Worm (Caenorhabditis elegans) whole organism, young adult: Measurements from ENCODE around the gene srw-34.
A peak's percentile ranks its signal among the peaks of the same experiment; 100 is the strongest.

Experiments used
- B0336.3 ChIP-seq: fragments of 200-800 bp; sonication (Bioruptor generic); IDR thresholded peaks from 2 replicates; pipeline ENCODE4 v1.3.6; 2022; ENCODE audit warnings: missing genetic modification characterization, missing compliant biosample characterization
- F52B5.7 ChIP-seq: sonication (generic microtip); optimal IDR thresholded peaks from 2 replicates; lab custom pipeline; 2016; ENCODE audit warnings: mild to moderate bottlenecking, missing genetic modification characterization, missing compliant biosample characterization
- F55B11.4 ChIP-seq: sonication (generic microtip); optimal IDR thresholded peaks from 2 replicates; lab custom pipeline; 2016; ENCODE audit warnings: missing compliant biosample characterization, missing genetic modification characterization, borderline replicate concordance; ENCODE audit not compliant: insufficient read depth
- K11D2.4 ChIP-seq: fragments of 200-800 bp; sonication (Bioruptor generic); IDR thresholded peaks from 2 replicates; pipeline ENCODE4 v1.3.6; 2022; ENCODE audit warnings: missing genetic modification reagents, missing genetic modification characterization, missing compliant biosample characterization
- K12H6.12 ChIP-seq: fragments of 200-800 bp; sonication (Bioruptor generic); optimal IDR thresholded peaks from 2 replicates; lab custom pipeline; 2018; ENCODE audit warnings: mild to moderate bottlenecking, missing genetic modification characterization, missing compliant biosample characterization
- Y53F4B.3 ChIP-seq: fragments of 200-800 bp; sonication (Bioruptor generic); IDR thresholded peaks from 2 replicates; pipeline ENCODE4 v1.3.6; 2022; ENCODE audit warnings: missing genetic modification reagents, missing genetic modification characterization, missing compliant biosample characterization
- Y53G8AR.9 ChIP-seq: fragments of 200-800 bp; sonication (Bioruptor generic); conservative IDR thresholded peaks from 2 replicates; pipeline ENCODE4 v1.3.6; 2022; ENCODE audit warnings: missing genetic modification reagents, missing genetic modification characterization, missing compliant biosample characterization
- ZK185.1 ChIP-seq: sonication (generic microtip); optimal IDR thresholded peaks from 2 replicates; lab custom pipeline; 2016; ENCODE audit warnings: mild to moderate bottlenecking, missing genetic modification characterization, missing compliant biosample characterization; ENCODE audit not compliant: poor library complexity, severe bottlenecking
- akir-1 ChIP-seq: fragments of 200-800 bp; sonication (Bioruptor generic); optimal IDR thresholded peaks from 2 replicates; lab custom pipeline; 2018; ENCODE audit warnings: mild to moderate bottlenecking, missing genetic modification characterization, moderate library complexity, missing compliant biosample characterization
- athp-1 ChIP-seq: sonication (generic microtip); optimal IDR thresholded peaks from 2 replicates; lab custom pipeline; 2017; ENCODE audit warnings: mild to moderate bottlenecking, missing genetic modification characterization, missing compliant biosample characterization
- attf-3 ChIP-seq: fragments of 200-800 bp; sonication (Bioruptor generic); conservative IDR thresholded peaks from 2 replicates; pipeline ENCODE4 v1.3.6; 2022; ENCODE audit warnings: missing genetic modification reagents, missing genetic modification characterization, missing compliant biosample characterization
- attf-5 ChIP-seq: fragments of 200-800 bp; sonication (Bioruptor generic); optimal IDR thresholded peaks from 2 replicates; lab custom pipeline; 2018; ENCODE audit warnings: mild to moderate bottlenecking, missing genetic modification characterization, missing compliant biosample characterization
- attf-6 ChIP-seq: fragments of 200-800 bp; sonication (Bioruptor generic); IDR thresholded peaks from 2 replicates; pipeline ENCODE4 v1.3.6; 2022; ENCODE audit warnings: missing genetic modification reagents, missing genetic modification characterization, missing compliant biosample characterization
- cebp-2 ChIP-seq: fragments of 200-800 bp; sonication (Bioruptor generic); IDR thresholded peaks from 2 replicates; pipeline ENCODE4 v1.3.6; 2022; ENCODE audit warnings: missing genetic modification characterization, missing compliant biosample characterization
- ceh-27 ChIP-seq: fragments of 200-800 bp; sonication (Bioruptor generic); optimal IDR thresholded peaks from 2 replicates; lab custom pipeline; 2018; ENCODE audit warnings: mild to moderate bottlenecking, missing genetic modification characterization, moderate library complexity, missing compliant biosample characterization
- ceh-79 ChIP-seq: sonication (generic microtip); optimal IDR thresholded peaks from 2 replicates; lab custom pipeline; 2017; ENCODE audit warnings: mild to moderate bottlenecking, missing genetic modification characterization, missing compliant biosample characterization
- ceh-91 ChIP-seq: fragments of 200-800 bp; sonication (Bioruptor generic); IDR thresholded peaks from 2 replicates; pipeline ENCODE4 v1.3.6; 2022; ENCODE audit warnings: missing genetic modification reagents, missing genetic modification characterization, missing compliant biosample characterization
- chd-7 ChIP-seq: sonication (generic microtip); optimal IDR thresholded peaks from 2 replicates; lab custom pipeline; 2016; ENCODE audit warnings: mild to moderate bottlenecking, missing genetic modification characterization, moderate library complexity, missing compliant biosample characterization
- dpff-1 ChIP-seq: sonication (generic microtip); optimal IDR thresholded peaks from 2 replicates; lab custom pipeline; 2017; ENCODE audit warnings: mild to moderate bottlenecking, missing genetic modification characterization, missing compliant biosample characterization
- ekl-4 ChIP-seq: fragments of 200-800 bp; sonication (Bioruptor generic); IDR thresholded peaks from 2 replicates; pipeline ENCODE4 v1.3.6; 2022; ENCODE audit warnings: missing genetic modification reagents, missing genetic modification characterization, missing compliant biosample characterization
- hmg-20 ChIP-seq: fragments of 200-800 bp; sonication (Bioruptor generic); IDR thresholded peaks from 2 replicates; pipeline ENCODE4 v1.3.6; 2022; ENCODE audit warnings: missing genetic modification reagents, missing genetic modification characterization, missing compliant biosample characterization
- hsf-1 ChIP-seq: fragments of 200-800 bp; sonication (Bioruptor generic); IDR thresholded peaks from 2 replicates; pipeline ENCODE4 v1.3.6; 2022; ENCODE audit warnings: missing genetic modification reagents, missing genetic modification characterization, missing compliant biosample characterization
- let-526 ChIP-seq: fragments of 200-800 bp; sonication (Bioruptor generic); IDR thresholded peaks from 2 replicates; pipeline ENCODE4 v1.3.6; 2022; ENCODE audit warnings: missing genetic modification reagents, missing genetic modification characterization, missing compliant biosample characterization
- let-607 ChIP-seq, 2 experiments: fragments of 200-800 bp in 1 of 2; sonication (Bioruptor generic) in 1 of 2; sonication (generic microtip) in 1 of 2; optimal IDR thresholded peaks; 2 replicates each; lab custom pipeline; 2016 to 2018; ENCODE audit warnings: mild to moderate bottlenecking in 2 of 2, missing compliant biosample characterization in 2 of 2, missing genetic modification characterization in 2 of 2, moderate library complexity in 2 of 2, missing genotype in 1 of 2
- lir-1 ChIP-seq: fragments of 200-800 bp; sonication (Bioruptor generic); conservative IDR thresholded peaks from 2 replicates; pipeline ENCODE4 v1.3.6; 2022; ENCODE audit warnings: missing genetic modification reagents, missing genetic modification characterization, missing compliant biosample characterization
- lsl-1 ChIP-seq: fragments of 200-800 bp; sonication (Bioruptor generic); optimal IDR thresholded peaks from 2 replicates; lab custom pipeline; 2018; ENCODE audit warnings: mild to moderate bottlenecking, missing genetic modification characterization, moderate library complexity, missing compliant biosample characterization
- lsy-27 ChIP-seq: sonication (generic microtip); optimal IDR thresholded peaks from 2 replicates; lab custom pipeline; 2017; ENCODE audit warnings: missing genetic modification characterization, mild to moderate bottlenecking, missing compliant biosample characterization, antibody characterized with exemption, missing genotype, borderline replicate concordance; ENCODE audit not compliant: insufficient read depth
- madf-3 ChIP-seq: fragments of 200-800 bp; sonication (Bioruptor generic); IDR thresholded peaks from 2 replicates; pipeline ENCODE4 v1.3.6; 2022; ENCODE audit warnings: missing genetic modification reagents, missing genetic modification characterization, missing compliant biosample characterization
- madf-6 ChIP-seq: fragments of 200-800 bp; sonication (Bioruptor generic); IDR thresholded peaks from 2 replicates; pipeline ENCODE4 v1.3.6; 2022; ENCODE audit warnings: missing genetic modification reagents, missing genetic modification characterization, missing compliant biosample characterization
- madf-8 ChIP-seq: fragments of 200-800 bp; sonication (Bioruptor generic); conservative IDR thresholded peaks from 2 replicates; pipeline ENCODE4 v1.3.6; 2022; ENCODE audit warnings: missing genetic modification reagents, missing genetic modification characterization, missing compliant biosample characterization
- mcd-1 ChIP-seq: fragments of 200-800 bp; sonication (Bioruptor generic); IDR thresholded peaks from 2 replicates; pipeline ENCODE4 v1.3.6; 2022; ENCODE audit warnings: missing genetic modification reagents, missing genetic modification characterization, missing compliant biosample characterization
- mxl-1 ChIP-seq: sonication (generic microtip); optimal IDR thresholded peaks from 2 replicates; lab custom pipeline; 2016; ENCODE audit warnings: missing genetic modification characterization, missing compliant biosample characterization
- nfyb-1 ChIP-seq: fragments of 200-800 bp; sonication (Bioruptor generic); IDR thresholded peaks from 2 replicates; pipeline ENCODE4 v1.3.6; 2022; ENCODE audit warnings: missing genetic modification reagents, missing genetic modification characterization, missing compliant biosample characterization
- nhr-120 ChIP-seq: fragments of 200-800 bp; sonication (Bioruptor generic); IDR thresholded peaks from 2 replicates; pipeline ENCODE4 v1.3.6; 2022; ENCODE audit warnings: missing genetic modification characterization, missing compliant biosample characterization
- nhr-27 ChIP-seq: fragments of 200-800 bp; sonication (Bioruptor generic); optimal IDR thresholded peaks from 2 replicates; lab custom pipeline; 2018; ENCODE audit warnings: mild to moderate bottlenecking, missing genetic modification characterization, moderate library complexity, missing compliant biosample characterization
- rcor-1 ChIP-seq: fragments of 200-800 bp; sonication (Bioruptor generic); IDR thresholded peaks from 2 replicates; pipeline ENCODE4 v1.3.6; 2022; ENCODE audit warnings: missing genetic modification reagents, missing genetic modification characterization, missing compliant biosample characterization
- repo-1 ChIP-seq: sonication (generic microtip); optimal IDR thresholded peaks from 2 replicates; lab custom pipeline; 2017; ENCODE audit warnings: mild to moderate bottlenecking, missing genetic modification characterization, missing compliant biosample characterization
- sea-2 ChIP-seq: fragments of 200-800 bp; sonication (Bioruptor generic); IDR thresholded peaks from 2 replicates; pipeline ENCODE4 v1.3.6; 2022; ENCODE audit warnings: missing genetic modification characterization, missing compliant biosample characterization
- snpc-3.4 ChIP-seq: sonication (generic microtip); optimal IDR thresholded peaks from 2 replicates; lab custom pipeline; 2017; ENCODE audit warnings: missing genetic modification characterization, mild to moderate bottlenecking, missing compliant biosample characterization, antibody characterized with exemption, moderate library complexity, missing genotype, missing genetic modification reagents
- snpc-4 ChIP-seq, 5 experiments: fragments of 150-350 bp in 1 of 5; sonication (generic microtip) in 4 of 5; optimal IDR thresholded peaks; 2 replicates each; lab custom pipeline; 2014 to 2018; ENCODE audit warnings: missing genetic modification characterization in 5 of 5, missing biosample characterization in 3 of 5, antibody characterized with exemption in 2 of 5, mild to moderate bottlenecking in 2 of 5, missing compliant biosample characterization in 2 of 5, missing genotype in 2 of 5, moderate library complexity in 2 of 5, missing genetic modification reagents in 1 of 5
- somi-1 ChIP-seq: fragments of 200-800 bp; sonication (Bioruptor generic); optimal IDR thresholded peaks from 2 replicates; lab custom pipeline; 2018; ENCODE audit warnings: mild to moderate bottlenecking, missing genetic modification characterization, missing compliant biosample characterization
- sptf-2 ChIP-seq: fragments of 200-800 bp; sonication (Bioruptor generic); optimal IDR thresholded peaks from 2 replicates; lab custom pipeline; 2018; ENCODE audit warnings: mild to moderate bottlenecking, missing genetic modification characterization, missing compliant biosample characterization
- tlf-1 ChIP-seq: fragments of 200-800 bp; sonication (Bioruptor generic); optimal IDR thresholded peaks from 2 replicates; lab custom pipeline; 2018; ENCODE audit warnings: mild to moderate bottlenecking, missing genetic modification characterization, missing compliant biosample characterization
- xnd-1 ChIP-seq: sonication (generic microtip); optimal IDR thresholded peaks from 2 replicates; lab custom pipeline; 2016; ENCODE audit warnings: missing genotype, missing genetic modification reagents, missing genetic modification characterization, missing compliant biosample characterization
- zim-3 ChIP-seq: sonication (generic microtip); optimal IDR thresholded peaks from 2 replicates; lab custom pipeline; 2017; ENCODE audit warnings: mild to moderate bottlenecking, missing genetic modification characterization, moderate library complexity, missing compliant biosample characterization
- ztf-6 ChIP-seq: fragments of 200-800 bp; sonication (Bioruptor generic); IDR thresholded peaks from 2 replicates; pipeline ENCODE4 v1.3.6; 2022; ENCODE audit warnings: missing genetic modification reagents, missing genetic modification characterization, missing compliant biosample characterization

The srw-34 gene

DNA sequence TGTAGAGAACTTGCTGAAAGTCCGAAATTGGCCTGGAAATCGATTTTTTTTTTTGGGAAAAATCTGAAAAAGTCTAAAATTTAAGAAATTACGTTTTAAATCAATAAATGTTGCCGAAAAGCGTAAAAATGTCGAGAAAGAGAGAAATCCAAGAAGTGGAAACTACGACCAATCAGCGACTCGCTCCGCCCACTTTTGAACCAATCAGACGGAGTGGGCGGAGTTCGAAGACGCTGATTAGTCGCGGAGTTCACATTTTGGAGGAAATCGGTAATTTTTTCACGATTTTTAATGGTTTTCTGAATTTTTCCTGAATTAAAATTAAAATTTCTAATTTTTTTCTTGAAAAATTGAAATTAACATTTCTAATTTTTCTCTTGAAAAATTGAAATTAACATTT is 17.5 kb upstream of the srw-34 start:
- TF ChIP-seq Y53F4B.3, result no peak
- no peak for TF ChIP-seq Y53G8AR.9
- TF ChIP-seq attf-3 (GFP tag; lab: Robert Waterston, UW), result no peak
- no peak for TF ChIP-seq snpc-4 (GFP tag; optimal IDR thresholded peaks at IDR 0.05; lab: Kevin White, UChicago)
- no peak for TF ChIP-seq snpc-4 (tag; optimal IDR thresholded peaks at IDR 0.05; lab: Kevin White, UChicago)
- no peak for TF ChIP-seq cebp-2 (GFP tag; lab: Robert Waterston, UW)
- no peak for TF ChIP-seq lsy-27 (tag; lab: Kevin White, UChicago)
- TF ChIP-seq chd-7 (tag; lab: Kevin White, UChicago), result no peak
- no peak for TF ChIP-seq sptf-2 (GFP tag; lab: Kevin White, UChicago)
- no peak for TF ChIP-seq F55B11.4
- TF ChIP-seq nhr-120, result no peak
- no peak for TF ChIP-seq madf-8 (GFP tag; lab: Robert Waterston, UW)

DNA sequence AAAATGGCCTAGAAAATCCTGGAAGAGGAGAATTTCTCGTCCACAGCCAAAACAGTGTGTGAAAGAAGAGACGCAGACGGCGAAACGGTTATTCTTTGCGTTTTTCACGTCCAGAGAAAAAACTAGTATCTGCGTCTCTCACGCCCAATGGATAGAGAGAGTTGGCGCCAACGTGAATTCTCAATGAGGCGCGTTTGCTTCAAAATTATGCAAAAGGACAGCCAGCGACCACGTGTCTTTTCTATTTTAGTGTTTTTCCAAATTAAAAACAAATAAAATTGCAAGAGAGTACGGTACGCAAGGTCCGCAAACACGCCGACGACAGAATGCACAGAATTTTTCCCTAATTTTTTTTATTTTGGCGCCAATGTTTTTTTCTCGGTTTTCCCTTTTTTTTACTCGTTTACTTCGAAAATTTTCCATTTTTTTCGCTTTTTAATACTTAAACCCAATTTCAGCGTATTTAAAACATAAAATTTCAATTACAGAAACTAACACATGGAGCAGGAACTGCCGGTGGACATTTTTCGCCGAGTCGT is 15.8 kb upstream of the srw-34 start, which contains the start of gene Y32B12B.2:
Y32B12B.2 (plus strand) TSS at position 489 of the 539 bp plus-strand sequence.
- TF ChIP-seq akir-1 (GFP tag; lab: Kevin White, UChicago), result no peak
- no peak for TF ChIP-seq zim-3
- TF ChIP-seq sea-2 (GFP tag; lab: Robert Waterston, UW), result 0 out of 2 replicates have a peak, but pooled peaks have one; percentile 32
- no peak for TF ChIP-seq ZK185.1
- TF ChIP-seq snpc-3.4 (tag; lab: Kevin White, UChicago), result no peak
- TF ChIP-seq nhr-27 (tag; lab: Kevin White, UChicago), result no peak
- TF ChIP-seq F52B5.7 (tag; lab: Kevin White, UChicago), result no peak
- 0 out of 2 replicates have a peak, but pooled peaks have one; percentile 11 for TF ChIP-seq ztf-6 (GFP tag; lab: Robert Waterston, UW)
- no peak for TF ChIP-seq let-526 (GFP tag; lab: Robert Waterston, UW)
- no peak for TF ChIP-seq hmg-20
- TF ChIP-seq somi-1 (GFP tag; lab: Kevin White, UChicago), result peak; percentile 22
- TF ChIP-seq repo-1, result no peak
- TF ChIP-seq mxl-1 (tag; lab: Kevin White, UChicago), result no peak
- peak; percentile 9 for TF ChIP-seq athp-1
- peak; percentile 39; the same call in 1 of the 2 replicates for TF ChIP-seq K11D2.4
- TF ChIP-seq madf-6 (GFP tag; lab: Robert Waterston, UW), result no peak; the same call in none of the 2 replicates
- TF ChIP-seq Y53G8AR.9, result 0 out of 2 replicates have a peak, but pooled peaks have one; percentile 25
- TF ChIP-seq tlf-1 (GFP tag; lab: Kevin White, UChicago), result peak; percentile 31
- TF ChIP-seq lsl-1 (GFP tag; lab: Kevin White, UChicago), result peak; percentile 82
- TF ChIP-seq madf-3, result 0 out of 2 replicates have a peak, but pooled peaks have one; percentile 17
- peak; percentile 53 for TF ChIP-seq ceh-91 (GFP tag; lab: Robert Waterston, UW)
- TF ChIP-seq mcd-1 (GFP tag; lab: Robert Waterston, UW), result peak; percentile 85
- TF ChIP-seq K12H6.12 (tag; lab: Kevin White, UChicago), result peak; percentile 31
- no peak for TF ChIP-seq dpff-1
- peak; percentile 50 for TF ChIP-seq attf-5 (GFP tag; lab: Kevin White, UChicago)
- 0 out of 2 replicates have a peak, but pooled peaks have one; percentile 15 for TF ChIP-seq rcor-1 (GFP tag; lab: Robert Waterston, UW)
- TF ChIP-seq xnd-1 (tag; lab: Kevin White, UChicago), result peak; percentile 38
- TF ChIP-seq hsf-1, result peak; percentile 61
- peak; percentile 28; the same call in 1 of the 2 replicates for TF ChIP-seq lir-1 (GFP tag; lab: Robert Waterston, UW)
- TF ChIP-seq B0336.3 (GFP tag; lab: Robert Waterston, UW), result peak; percentile 63; the same call in 1 of the 2 replicates
- peak; percentile 8 for TF ChIP-seq ceh-27 (GFP tag; lab: Kevin White, UChicago)
- peak; percentile 74 for TF ChIP-seq nfyb-1 (GFP tag; lab: Robert Waterston, UW)
- no peak; the same call in 1 of the 2 replicates for TF ChIP-seq ekl-4 (GFP tag; lab: Robert Waterston, UW)
- no peak for TF ChIP-seq ceh-79 (tag; lab: Kevin White, UChicago)
- TF ChIP-seq let-607 (tag; optimal IDR thresholded peaks at IDR 0.05; lab: Kevin White, UChicago), result peak in 1 of 2 experiments; percentile 52
- peak; percentile 56 for TF ChIP-seq attf-6 (GFP tag; lab: Robert Waterston, UW)
